Fruit fly (Drosophila melanogaster) whole organism, prepupa: Measurements from ENCODE around the gene slmo.

Experiments
- CG4318 ChIP-seq: fragments of 200-800 bp; sonication (Bioruptor generic); optimal IDR thresholded peaks from 3 replicates; lab custom pipeline; 2017; ENCODE audit warnings: missing biosample characterization, mild to moderate bottlenecking, missing genetic modification characterization
- Ets21C ChIP-seq: fragments of 200-800 bp; sonication (Bioruptor generic); optimal IDR thresholded peaks from 3 replicates; lab custom pipeline; 2016; ENCODE audit warnings: missing biosample characterization, missing genetic modification characterization
- Sox102F ChIP-seq: fragments of 200-800 bp; sonication (Bioruptor generic); optimal IDR thresholded peaks from 2 replicates; lab custom pipeline; 2016; ENCODE audit warnings: missing biosample characterization, mild to moderate bottlenecking, missing genetic modification characterization

- TF ChIP-seq CG4318 (GFP tag; lab: Kevin White, UChicago), result no peak
- no peak for TF ChIP-seq Sox102F (GFP tag; lab: Kevin White, UChicago)
- TF ChIP-seq Ets21C (GFP tag; lab: Kevin White, UChicago), result no peak
Observed at dm6 chr2L:6090786-6091716, 42.5 kb upstream of the slmo start, which contains the start of gene CG45075.
